Worm (Caenorhabditis elegans): Measurements from ENCODE around the gene ciao-2B.

DNA sequence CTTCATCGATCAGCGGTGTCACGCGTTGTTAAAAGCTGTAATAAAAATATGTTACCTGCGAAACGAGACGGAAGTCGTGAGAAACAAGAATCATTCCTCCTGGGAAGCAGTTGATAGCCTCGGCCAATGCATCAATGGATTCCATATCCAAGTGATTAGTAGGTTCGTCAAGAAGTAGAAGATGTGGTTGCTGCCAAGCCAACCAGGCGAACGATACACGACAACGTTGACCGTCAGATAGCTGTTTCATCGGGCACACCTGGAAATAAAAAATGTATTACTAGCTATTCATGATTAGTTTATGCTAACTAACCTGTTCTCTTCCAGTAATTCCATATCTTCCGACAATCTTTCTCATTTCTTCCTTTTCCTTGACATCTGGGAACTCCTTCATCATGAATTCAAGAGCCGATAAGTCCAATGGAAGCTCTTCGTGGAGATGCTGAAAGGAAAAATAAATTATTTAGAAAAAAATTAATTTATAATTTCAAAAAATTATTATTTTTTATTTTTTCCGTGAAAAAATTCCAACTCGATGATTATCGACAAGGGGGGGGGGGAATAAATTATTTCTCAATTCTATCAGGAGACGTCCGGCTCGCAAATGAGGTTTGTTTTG lies 19.7 kb upstream of the ciao-2B start, which contains the start of gene tag-164:
- TF ChIP-seq R02D3.7 (tag; optimal IDR thresholded peaks at IDR 0.05) = no peak
- no peak for TF ChIP-seq nhr-25 (tag; optimal IDR thresholded peaks at IDR 0.05)
- TF ChIP-seq fkh-10 (GFP tag; optimal IDR thresholded peaks at IDR 0.05) = no peak
- no peak for TF ChIP-seq pha-4 (tag; optimal IDR thresholded peaks at IDR 0.05)
- TF ChIP-seq snpc-4 (tag; optimal IDR thresholded peaks at IDR 0.05) = no peak
- TF ChIP-seq egl-27 (tag; optimal IDR thresholded peaks at IDR 0.05) = no peak
- no peak for TF ChIP-seq nhr-28 (tag; optimal IDR thresholded peaks at IDR 0.05)
- TF ChIP-seq ceh-82 (tag; optimal IDR thresholded peaks at IDR 0.05) = no peak
- no peak for TF ChIP-seq nhr-11 (tag; optimal IDR thresholded peaks at IDR 0.05)
- no peak for TF ChIP-seq nhr-237 (tag; optimal IDR thresholded peaks at IDR 0.05)
- TF ChIP-seq unc-39 (tag; optimal IDR thresholded peaks at IDR 0.05) = no peak
- TF ChIP-seq elt-2 (tag; optimal IDR thresholded peaks at IDR 0.05) = no peak

Measured in whole organism, L3 larva.